Worm (Caenorhabditis elegans) whole organism, L3 larva: Measurements from ENCODE around the gene skp-1.

Source experiments
- fkh-10 ChIP-seq: sonication (generic microtip); optimal IDR thresholded peaks from 2 replicates; lab custom pipeline; 2017; ENCODE audit warnings: missing biosample characterization, missing genetic modification reagents, missing genetic modification characterization
- nhr-12 ChIP-seq: fragments of 150-350 bp; optimal IDR thresholded peaks from 2 replicates; lab custom pipeline; 2014; ENCODE audit warnings: missing biosample characterization, missing genetic modification characterization
- nhr-23 ChIP-seq: fragments of 150-350 bp; optimal IDR thresholded peaks from 2 replicates; lab custom pipeline; 2014; ENCODE audit warnings: missing biosample characterization, missing genetic modification reagents, missing genetic modification characterization
- nhr-237 ChIP-seq: fragments of 150-350 bp; optimal IDR thresholded peaks from 2 replicates; lab custom pipeline; 2014; ENCODE audit warnings: missing biosample characterization, missing genetic modification characterization
- nhr-25 ChIP-seq: sonication (generic microtip); optimal IDR thresholded peaks from 2 replicates; lab custom pipeline; 2017; ENCODE audit warnings: missing biosample characterization, missing genetic modification characterization
- unc-62 ChIP-seq: fragments of 150-350 bp; sonication (generic microtip); optimal IDR thresholded peaks from 4 replicates; lab custom pipeline; 2014; ENCODE audit warnings: missing biosample characterization, missing genetic modification reagents, missing genetic modification characterization
- zag-1 ChIP-seq: fragments of 150-350 bp; optimal IDR thresholded peaks from 2 replicates; lab custom pipeline; 2014; ENCODE audit warnings: missing biosample characterization, missing genetic modification characterization
- ztf-11 ChIP-seq: fragments of 150-350 bp; optimal IDR thresholded peaks from 2 replicates; lab custom pipeline; 2014; ENCODE audit warnings: missing biosample characterization, missing genetic modification characterization
- ztf-4 ChIP-seq: fragments of 150-350 bp; optimal IDR thresholded peaks from 2 replicates; lab custom pipeline; 2014; ENCODE audit warnings: missing biosample characterization, missing genetic modification characterization

- TF ChIP-seq nhr-12, result no peak
- no peak for TF ChIP-seq nhr-25
- no peak for TF ChIP-seq nhr-237 (tag; lab: Kevin White, UChicago)
- no peak for TF ChIP-seq unc-62 (GFP tag; lab: Kevin White, UChicago)
- TF ChIP-seq ztf-11 (tag; lab: Kevin White, UChicago), result no peak
- no peak for TF ChIP-seq ztf-4 (tag; lab: Kevin White, UChicago)
- TF ChIP-seq zag-1 (tag; lab: Kevin White, UChicago), result no peak
- no peak for TF ChIP-seq nhr-23 (tag; lab: Kevin White, UChicago)
- TF ChIP-seq fkh-10 (GFP tag; lab: Kevin White, UChicago), result no peak
These were observed 20.3 kb upstream of the skp-1 start for ce11 chrV:11624954-11625353.
